Worm (Caenorhabditis elegans): ENCODE data around the gene lgc-47.

DNA sequence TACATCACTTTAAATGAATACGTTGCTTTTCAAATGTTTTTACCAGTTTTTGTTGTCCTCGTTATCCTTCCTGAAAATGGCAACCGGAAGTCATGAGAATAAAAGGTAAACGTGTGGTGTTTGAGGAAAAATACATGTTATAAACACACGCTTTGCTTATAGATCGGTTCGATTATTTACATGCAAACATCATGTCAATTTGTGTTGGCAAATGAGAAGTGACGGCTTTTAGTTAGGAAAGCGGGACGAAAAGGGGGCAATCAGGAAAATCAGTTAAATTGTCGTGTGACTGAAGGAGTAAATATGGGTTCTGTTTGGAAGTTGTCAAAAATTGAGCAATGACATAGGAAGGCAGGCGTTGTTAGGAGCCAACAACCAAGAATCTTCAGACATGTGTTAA is 23.8 kb upstream of the lgc-47 start, which contains the start of gene rrc-1:
- TF ChIP-seq ceh-36 (tag; optimal IDR thresholded peaks at IDR 0.05) (no peak), ama-1 (optimal IDR thresholded peaks at IDR 0.05) (no peak), hnd-1 (tag; optimal IDR thresholded peaks at IDR 0.05) (no peak)
